Worm (Caenorhabditis elegans) whole organism, L4 larva: ENCODE results near the gene Y55H10A.2.
A peak's percentile ranks its signal among the peaks of the same experiment; 100 is the strongest.

Source experiments
- D1046.2 ChIP-seq: fragments of 200-800 bp; sonication (Bioruptor generic); IDR thresholded peaks from 2 replicates; pipeline ENCODE4 v1.3.6; 2022; ENCODE audit warnings: missing genetic modification characterization, missing compliant biosample characterization
- T26A8.4 ChIP-seq: fragments of 200-800 bp; sonication (Bioruptor generic); IDR thresholded peaks from 2 replicates; pipeline ENCODE4 v1.3.6; 2022; ENCODE audit warnings: missing genetic modification characterization, missing compliant biosample characterization
- Y48G9A.11 ChIP-seq: fragments of 200-800 bp; sonication (Bioruptor generic); IDR thresholded peaks from 2 replicates; pipeline ENCODE4 v1.3.6; 2022; ENCODE audit warnings: missing genetic modification reagents, missing genetic modification characterization, missing compliant biosample characterization
- ZK546.5 ChIP-seq, 2 experiments: sonication (generic microtip); optimal IDR thresholded peaks; 2 replicates each; lab custom pipeline; 2017; ENCODE audit warnings: missing biosample characterization in 2 of 2, missing genetic modification characterization in 2 of 2
- aha-1 ChIP-seq: fragments of 150-350 bp; peaks from one replicate; lab custom pipeline; 2014; ENCODE audit warnings: missing biosample characterization, missing genetic modification characterization
- ama-1 ChIP-seq: fragments of 150-350 bp; optimal IDR thresholded peaks from 2 replicates; lab custom pipeline; 2014; ENCODE audit warnings: inconsistent platforms, mixed read lengths
- ceh-20 ChIP-seq: fragments of 200-800 bp; sonication (Bioruptor generic); IDR thresholded peaks from 2 replicates; pipeline ENCODE4 v1.3.6; 2022; ENCODE audit warnings: missing genetic modification reagents, missing genetic modification characterization, missing compliant biosample characterization
- ceh-44 ChIP-seq: fragments of 200-800 bp; sonication (Bioruptor generic); IDR thresholded peaks from 2 replicates; pipeline ENCODE4 v1.3.6; 2022; ENCODE audit warnings: missing genetic modification reagents, missing genetic modification characterization, missing compliant biosample characterization
- ceh-82 ChIP-seq: sonication (generic microtip); optimal IDR thresholded peaks from 2 replicates; lab custom pipeline; 2017; ENCODE audit warnings: missing biosample characterization, missing genetic modification characterization
- cey-2 ChIP-seq: sonication (generic microtip); optimal IDR thresholded peaks from 3 replicates; lab custom pipeline; 2017; ENCODE audit warnings: missing genetic modification characterization, mild to moderate bottlenecking, missing compliant biosample characterization, antibody characterized with exemption, borderline replicate concordance; ENCODE audit not compliant: insufficient read depth
- daf-16 ChIP-seq, 3 experiments: sonication (generic microtip); optimal IDR thresholded peaks; 2 replicates each; lab custom pipeline; 2016 to 2017; ENCODE audit warnings: missing genetic modification characterization in 3 of 3, missing genetic modification reagents in 3 of 3, mild to moderate bottlenecking in 2 of 3, missing compliant biosample characterization in 2 of 3, missing biosample characterization in 1 of 3, moderate library complexity in 1 of 3
- daf-8 ChIP-seq: fragments of 200-800 bp; sonication (Bioruptor generic); IDR thresholded peaks from 2 replicates; pipeline ENCODE4 v1.3.6; 2022; ENCODE audit warnings: missing genetic modification characterization, missing compliant biosample characterization
- dmd-6 ChIP-seq: fragments of 200-800 bp; sonication (Bioruptor generic); IDR thresholded peaks from 2 replicates; pipeline ENCODE4 v1.3.6; 2022; ENCODE audit warnings: missing genetic modification reagents, missing genetic modification characterization, missing compliant biosample characterization
- dve-1 ChIP-seq: sonication (generic microtip); optimal IDR thresholded peaks from 2 replicates; lab custom pipeline; 2017; ENCODE audit warnings: antibody characterized with exemption, mild to moderate bottlenecking, missing genetic modification characterization, missing compliant biosample characterization; ENCODE audit not compliant: insufficient read depth
- hlh-30 ChIP-seq: sonication (generic microtip); optimal IDR thresholded peaks from 2 replicates; lab custom pipeline; 2017; ENCODE audit warnings: antibody characterized with exemption, mild to moderate bottlenecking, missing genetic modification characterization, missing compliant biosample characterization; ENCODE audit not compliant: insufficient read depth
- lin-13 ChIP-seq: fragments of 150-350 bp; optimal IDR thresholded peaks from 2 replicates; lab custom pipeline; 2014; ENCODE audit warnings: missing biosample characterization, missing genetic modification reagents, missing genetic modification characterization
- lin-15B ChIP-seq: fragments of 150-350 bp; sonication (generic microtip); optimal IDR thresholded peaks from 3 replicates; lab custom pipeline; 2014; ENCODE audit warnings: missing biosample characterization, missing genetic modification characterization
- madf-5 ChIP-seq, 2 experiments: fragments of 200-800 bp; sonication (Bioruptor generic); IDR thresholded peaks; 2 replicates each; pipeline ENCODE4 v1.3.6; 2022; ENCODE audit warnings: missing compliant biosample characterization in 2 of 2, missing genetic modification characterization in 2 of 2
- madf-9 ChIP-seq: fragments of 200-800 bp; sonication (Bioruptor generic); conservative IDR thresholded peaks from 2 replicates; pipeline ENCODE4 v1.3.6; 2022; ENCODE audit warnings: missing genetic modification reagents, missing genetic modification characterization, missing compliant biosample characterization
- mdl-1 ChIP-seq, 2 experiments: fragments of 150-350 bp in 1 of 2; sonication (generic microtip) in 1 of 2; optimal IDR thresholded peaks; 2 replicates each; lab custom pipeline; 2014 to 2017; ENCODE audit warnings: missing biosample characterization in 2 of 2, missing genetic modification characterization in 2 of 2
- mep-1 ChIP-seq: fragments of 150-350 bp; sonication (generic microtip); optimal IDR thresholded peaks from 3 replicates; lab custom pipeline; 2014; ENCODE audit warnings: missing biosample characterization, missing genetic modification characterization
- mes-2 ChIP-seq: sonication (generic microtip); optimal IDR thresholded peaks from 2 replicates; lab custom pipeline; 2016; ENCODE audit warnings: missing genotype, mild to moderate bottlenecking, missing genetic modification characterization, missing compliant biosample characterization; ENCODE audit not compliant: poor library complexity, severe bottlenecking
- nhr-10 ChIP-seq: fragments of 150-350 bp; optimal IDR thresholded peaks from 2 replicates; lab custom pipeline; 2014; ENCODE audit warnings: missing biosample characterization, missing genetic modification characterization
- nhr-237 ChIP-seq: sonication (generic microtip); optimal IDR thresholded peaks from 2 replicates; lab custom pipeline; 2017; ENCODE audit warnings: missing biosample characterization, missing genetic modification characterization
- nhr-28 ChIP-seq: fragments of 150-350 bp; optimal IDR thresholded peaks from 2 replicates; lab custom pipeline; 2014; ENCODE audit warnings: missing biosample characterization, missing genetic modification characterization
- nhr-41 ChIP-seq: fragments of 200-800 bp; sonication (Bioruptor generic); IDR thresholded peaks from 2 replicates; pipeline ENCODE4 v1.3.6; 2022; ENCODE audit warnings: missing genetic modification reagents, missing genetic modification characterization, missing compliant biosample characterization
- nhr-42 ChIP-seq: fragments of 200-800 bp; sonication (Bioruptor generic); IDR thresholded peaks from 2 replicates; pipeline ENCODE4 v1.3.6; 2022; ENCODE audit warnings: missing genetic modification characterization, missing compliant biosample characterization
- nhr-6 ChIP-seq: fragments of 150-350 bp; optimal IDR thresholded peaks from 2 replicates; lab custom pipeline; 2014; ENCODE audit warnings: missing biosample characterization, missing genetic modification characterization
- nhr-76 ChIP-seq: fragments of 150-350 bp; optimal IDR thresholded peaks from 2 replicates; lab custom pipeline; 2014; ENCODE audit warnings: missing biosample characterization, missing genetic modification characterization
- nhr-77 ChIP-seq: fragments of 150-350 bp; optimal IDR thresholded peaks from 2 replicates; lab custom pipeline; 2014; ENCODE audit warnings: missing biosample characterization, missing genetic modification characterization
- php-3 ChIP-seq: fragments of 200-800 bp; sonication (Bioruptor generic); IDR thresholded peaks from 2 replicates; pipeline ENCODE4 v1.3.6; 2022; ENCODE audit warnings: missing genetic modification reagents, missing genetic modification characterization, missing compliant biosample characterization
- pqm-1 ChIP-seq: sonication (generic microtip); optimal IDR thresholded peaks from 2 replicates; lab custom pipeline; 2017; ENCODE audit warnings: missing biosample characterization, missing genetic modification characterization
- sdz-12 ChIP-seq: fragments of 200-800 bp; sonication (Bioruptor generic); optimal IDR thresholded peaks from 2 replicates; lab custom pipeline; 2018; ENCODE audit warnings: mild to moderate bottlenecking, missing genetic modification characterization, missing compliant biosample characterization
- set-16 ChIP-seq: fragments of 200-800 bp; sonication (Bioruptor generic); IDR thresholded peaks from 2 replicates; pipeline ENCODE4 v1.3.6; 2022; ENCODE audit warnings: missing genetic modification reagents, missing genetic modification characterization, missing compliant biosample characterization
- skn-1 ChIP-seq: fragments of 150-350 bp; optimal IDR thresholded peaks from 2 replicates; lab custom pipeline; 2014; ENCODE audit warnings: missing biosample characterization, missing genetic modification characterization
- spr-3 ChIP-seq: fragments of 200-800 bp; sonication (Bioruptor generic); optimal IDR thresholded peaks from 2 replicates; lab custom pipeline; 2018; ENCODE audit warnings: mild to moderate bottlenecking, missing genetic modification characterization, missing compliant biosample characterization
- tra-1 ChIP-seq: fragments of 200-800 bp; sonication (Bioruptor generic); IDR thresholded peaks from 2 replicates; pipeline ENCODE4 v1.3.6; 2022; ENCODE audit warnings: missing genetic modification reagents, missing genetic modification characterization, missing compliant biosample characterization
- unc-130 ChIP-seq: sonication (generic microtip); optimal IDR thresholded peaks from 2 replicates; lab custom pipeline; 2016; ENCODE audit warnings: missing genetic modification reagents, missing genetic modification characterization, missing compliant biosample characterization
- vab-7 ChIP-seq: fragments of 200-800 bp; sonication (Bioruptor generic); IDR thresholded peaks from 2 replicates; pipeline ENCODE4 v1.3.6; 2022; ENCODE audit warnings: missing genetic modification reagents, missing genetic modification characterization, missing compliant biosample characterization
- zip-11 ChIP-seq: fragments of 200-800 bp; sonication (Bioruptor generic); IDR thresholded peaks from 2 replicates; pipeline ENCODE4 v1.3.6; 2022; ENCODE audit warnings: missing genetic modification characterization, missing compliant biosample characterization
- ztf-7 ChIP-seq: fragments of 150-350 bp; optimal IDR thresholded peaks from 2 replicates; lab custom pipeline; 2014; ENCODE audit warnings: missing biosample characterization, missing genetic modification characterization

Y55H10A.2 gene

DNA sequence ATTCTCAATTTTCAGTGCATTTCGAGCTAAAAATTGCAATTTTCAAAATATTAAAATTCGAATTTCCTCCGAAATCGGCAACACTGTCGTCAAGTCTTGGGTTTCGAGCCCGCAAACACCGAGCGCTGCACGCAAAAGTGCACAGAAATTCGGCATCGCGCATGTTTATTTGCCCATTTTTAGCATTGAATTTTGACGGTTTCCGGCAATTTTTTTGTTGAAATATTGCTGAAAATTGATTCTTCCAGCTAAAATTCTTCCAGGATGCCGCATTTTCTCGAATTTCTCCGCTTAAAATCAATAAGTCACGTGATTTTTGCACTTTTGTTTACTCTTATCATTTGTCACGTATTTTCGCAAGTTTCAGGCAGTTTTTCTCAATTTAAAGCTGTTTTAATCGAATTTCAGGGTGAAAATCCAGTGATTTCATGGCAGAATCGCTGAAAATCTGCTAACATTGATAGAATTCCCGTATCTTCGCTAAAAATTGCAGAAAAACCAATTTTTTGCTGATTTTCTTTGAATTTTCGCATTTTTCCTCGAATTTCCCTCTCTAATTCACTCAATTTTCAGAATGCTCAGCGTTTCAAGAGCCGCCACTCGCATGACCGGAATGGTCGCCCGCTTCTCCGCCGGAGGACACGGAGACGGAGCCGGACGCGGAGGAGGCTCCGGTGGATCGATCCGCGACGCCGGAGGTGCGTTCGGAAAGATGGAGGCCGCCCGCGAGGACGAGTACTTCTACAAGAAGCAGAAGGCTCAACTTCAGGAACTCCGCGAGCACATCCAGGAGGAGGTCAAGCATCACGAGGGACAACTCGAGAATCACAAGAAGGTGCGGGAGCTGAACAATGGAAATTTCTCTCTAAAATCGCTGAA, 22.3 kb downstream of the Y55H10A.2 start, which contains the start of gene mai-2 (continued):
- TF ChIP-seq mdl-1 (tag; optimal IDR thresholded peaks at IDR 0.05; lab: Kevin White, UChicago) (peak in 1 of 2 experiments; percentile 14), nhr-6 (peak; percentile 42), spr-3 (no peak), dve-1 (peak; percentile 58), nhr-76 (tag; lab: Kevin White, UChicago) (no peak), dmd-6 (GFP tag; lab: Robert Waterston, UW) (no peak), hlh-30 (tag; lab: Kevin White, UChicago) (peak; percentile 91), nhr-42 (no peak), unc-130 (GFP tag; lab: Kevin White, UChicago) (no peak), ama-1 (lab: Kevin White, UChicago) (peak; percentile 74), cey-2 (no peak), aha-1 (peak; percentile 93), daf-8 (GFP tag; lab: Robert Waterston, UW) (no peak), T26A8.4 (GFP tag; lab: Robert Waterston, UW) (no peak), skn-1 (no peak), madf-9 (peak; percentile 30; the same call in 1 of the 2 replicates), sdz-12 (GFP tag; lab: Kevin White, UChicago) (no peak), zip-11 (GFP tag; lab: Robert Waterston, UW) (no peak), ZK546.5 (tag; optimal IDR thresholded peaks at IDR 0.05; lab: Kevin White, UChicago) (no peak), D1046.2 (GFP tag; lab: Robert Waterston, UW) (no peak), nhr-10 (tag; lab: Kevin White, UChicago) (no peak), ceh-44 (no peak), nhr-77 (tag; lab: Kevin White, UChicago) (peak; percentile 18), php-3 (GFP tag; lab: Robert Waterston, UW) (0 out of 2 replicates have a peak, but pooled peaks have one; percentile 38), ceh-20 (GFP tag; lab: Robert Waterston, UW) (0 out of 2 replicates have a peak, but pooled peaks have one; percentile 20), daf-16 (GFP tag; optimal IDR thresholded peaks at IDR 0.05; lab: Kevin White, UChicago) (no peak), daf-16 (tag; optimal IDR thresholded peaks at IDR 0.05; lab: Kevin White, UChicago) (peak; percentile 77), Y48G9A.11 (GFP tag; lab: Robert Waterston, UW) (no peak), vab-7 (GFP tag; lab: Robert Waterston, UW) (no peak), ztf-7 (tag; lab: Kevin White, UChicago) (no peak), nhr-237 (tag; lab: Kevin White, UChicago) (no peak), madf-5 (GFP tag; IDR thresholded peaks at IDR 0.05; lab: Robert Waterston, UW) (no peak), mep-1 (tag; lab: Kevin White, UChicago) (peak; percentile 18), nhr-28 (tag; lab: Kevin White, UChicago) (peak; percentile 29), ceh-82 (tag; lab: Kevin White, UChicago) (no peak), lin-13 (no peak), mes-2 (tag; lab: Kevin White, UChicago) (peak; percentile 73), tra-1 (GFP tag; lab: Robert Waterston, UW) (no peak), set-16 (GFP tag; lab: Robert Waterston, UW) (peak; percentile 98), lin-15B (tag; lab: Kevin White, UChicago) (no peak), nhr-41 (GFP tag; lab: Robert Waterston, UW) (no peak), pqm-1 (no peak)
- TF ChIP-seq, all 104 proteins: peak for 25
